Fruit fly (Drosophila melanogaster) whole organism, embryonic: Measurements from ENCODE around the gene Alh.
A peak's percentile ranks its signal among the peaks of the same experiment; 100 is the strongest.

Source experiments
- ATbp ChIP-seq: fragments of 200-800 bp; sonication (Bioruptor generic); optimal IDR thresholded peaks from 2 replicates; lab custom pipeline; 2017; ENCODE audit warnings: missing biosample characterization, mild to moderate bottlenecking, missing genetic modification characterization, missing genetic modification reagents
- Atf3 ChIP-seq: fragments of 200-800 bp; sonication (Bioruptor generic); optimal IDR thresholded peaks from 3 replicates; lab custom pipeline; 2016; ENCODE audit warnings: missing biosample characterization, missing genetic modification characterization
- Atf6 ChIP-seq: fragments of 200-800 bp; sonication (Bioruptor generic); IDR thresholded peaks from 2 replicates; pipeline ENCODE4 v1.3.6; 2022; ENCODE audit warnings: missing biosample characterization, missing genetic modification characterization
- CG10147 ChIP-seq: fragments of 200-800 bp; sonication (Bioruptor generic); optimal IDR thresholded peaks from 2 replicates; lab custom pipeline; 2019; ENCODE audit warnings: missing biosample characterization, mild to moderate bottlenecking, missing genetic modification characterization, moderate library complexity
- CG11560 ChIP-seq: fragments of 200-800 bp; sonication (Bioruptor generic); IDR thresholded peaks from 3 replicates; pipeline ENCODE4 v1.3.6; 2022; ENCODE audit warnings: missing biosample characterization, missing genetic modification characterization
- CG11695 ChIP-seq: fragments of 200-800 bp; sonication (Bioruptor generic); IDR thresholded peaks from 3 replicates; pipeline ENCODE4 v1.3.6; 2022; ENCODE audit warnings: missing biosample characterization, missing genetic modification characterization
- CG12769 ChIP-seq: fragments of 200-800 bp; sonication (Bioruptor generic); optimal IDR thresholded peaks from 2 replicates; lab custom pipeline; 2019; ENCODE audit warnings: missing biosample characterization, mild to moderate bottlenecking, missing genetic modification characterization, moderate library complexity
- CG13624 ChIP-seq: fragments of 200-800 bp; sonication (Bioruptor generic); optimal IDR thresholded peaks from 2 replicates; lab custom pipeline; 2016; ENCODE audit warnings: missing biosample characterization, missing genetic modification characterization
- CG13894 ChIP-seq: fragments of 200-800 bp; sonication (Bioruptor generic); optimal IDR thresholded peaks from 3 replicates; lab custom pipeline; 2018; ENCODE audit warnings: missing biosample characterization, mild to moderate bottlenecking, missing genetic modification characterization, moderate library complexity
- CG17385 ChIP-seq: fragments of 200-800 bp; sonication (Bioruptor generic); optimal IDR thresholded peaks from 3 replicates; lab custom pipeline; 2018; ENCODE audit warnings: missing biosample characterization, mild to moderate bottlenecking, missing genetic modification characterization
- CG18599 ChIP-seq: fragments of 200-800 bp; sonication (Bioruptor generic); optimal IDR thresholded peaks from 3 replicates; lab custom pipeline; 2017; ENCODE audit warnings: missing biosample characterization, missing genetic modification characterization, mild to moderate bottlenecking, moderate library complexity, missing genetic modification reagents
- CG2120 ChIP-seq: fragments of 200-800 bp; sonication (Bioruptor generic); optimal IDR thresholded peaks from 3 replicates; lab custom pipeline; 2016; ENCODE audit warnings: missing biosample characterization, missing genetic modification characterization
- CG34422 ChIP-seq: fragments of 200-800 bp; sonication (Bioruptor generic); IDR thresholded peaks from 3 replicates; pipeline ENCODE4 v1.3.6; 2022; ENCODE audit warnings: missing biosample characterization, missing genetic modification characterization
- CG6854 ChIP-seq: fragments of 200-800 bp; sonication (Bioruptor generic); optimal IDR thresholded peaks from 3 replicates; lab custom pipeline; 2017; ENCODE audit warnings: missing biosample characterization, mild to moderate bottlenecking, missing genetic modification characterization
- CG7963 ChIP-seq: fragments of 200-800 bp; sonication (Bioruptor generic); IDR thresholded peaks from 3 replicates; pipeline ENCODE4 v1.3.6; 2022; ENCODE audit warnings: missing biosample characterization, missing genetic modification characterization; ENCODE audit not compliant: partially characterized antibody
- CG9876 ChIP-seq: fragments of 200-800 bp; sonication (Bioruptor generic); optimal IDR thresholded peaks from 2 replicates; lab custom pipeline; 2016; ENCODE audit warnings: missing biosample characterization, missing genetic modification characterization
- CHES-1-like ChIP-seq: fragments of 200-800 bp; sonication (Bioruptor generic); optimal IDR thresholded peaks from 2 replicates; lab custom pipeline; 2016; ENCODE audit warnings: missing biosample characterization, missing genetic modification characterization
- Camta ChIP-seq: fragments of 200-800 bp; sonication (Bioruptor generic); optimal IDR thresholded peaks from 2 replicates; lab custom pipeline; 2016; ENCODE audit warnings: missing biosample characterization, missing genetic modification characterization
- D19B ChIP-seq: fragments of 200-800 bp; sonication (Bioruptor generic); optimal IDR thresholded peaks from 2 replicates; lab custom pipeline; 2017; ENCODE audit warnings: missing biosample characterization, mild to moderate bottlenecking, missing genetic modification characterization
- Dek ChIP-seq: fragments of 200-800 bp; sonication (Bioruptor generic); optimal IDR thresholded peaks from 3 replicates; lab custom pipeline; 2019; ENCODE audit warnings: missing biosample characterization, mild to moderate bottlenecking, missing genetic modification characterization, moderate library complexity
- Doc2 ChIP-seq: fragments of 200-800 bp; sonication (Bioruptor generic); IDR thresholded peaks from 2 replicates; pipeline ENCODE4 v1.3.6; 2022; ENCODE audit warnings: missing biosample characterization, missing genetic modification characterization
- HLH3B ChIP-seq: fragments of 200-800 bp; sonication (Bioruptor generic); IDR thresholded peaks from 2 replicates; pipeline ENCODE4 v1.3.6; 2022; ENCODE audit warnings: missing biosample characterization, missing genetic modification characterization
- Hr51 ChIP-seq, 2 experiments: fragments of 200-800 bp; sonication (Bioruptor generic); optimal IDR thresholded peaks; 2 replicates in 1 of 2; 3 replicates in 1 of 2; lab custom pipeline; 2016 to 2018; ENCODE audit warnings: missing biosample characterization in 2 of 2, missing genetic modification characterization in 2 of 2, mild to moderate bottlenecking in 1 of 2, moderate library complexity in 1 of 2
- Max ChIP-seq: fragments of 200-800 bp; sonication (Bioruptor generic); optimal IDR thresholded peaks from 2 replicates; lab custom pipeline; 2016; ENCODE audit warnings: missing biosample characterization, mild to moderate bottlenecking, missing genetic modification characterization
- Ravus ChIP-seq: fragments of 200-800 bp; sonication (Bioruptor generic); IDR thresholded peaks from 2 replicates; pipeline ENCODE4 v1.3.6; 2022; ENCODE audit warnings: missing biosample characterization, missing genetic modification characterization
- YL-1 ChIP-seq: fragments of 200-800 bp; sonication (Bioruptor generic); optimal IDR thresholded peaks from 3 replicates; lab custom pipeline; 2017; ENCODE audit warnings: missing biosample characterization, mild to moderate bottlenecking, missing genetic modification characterization
- az2 ChIP-seq: fragments of 200-800 bp; sonication (Bioruptor generic); optimal IDR thresholded peaks from 3 replicates; lab custom pipeline; 2016; ENCODE audit warnings: missing biosample characterization, missing genetic modification characterization
- bbx ChIP-seq: fragments of 200-800 bp; sonication (Bioruptor generic); IDR thresholded peaks from 2 replicates; pipeline ENCODE4 v1.3.6; 2022; ENCODE audit warnings: missing biosample characterization, missing genetic modification characterization; ENCODE audit not compliant: partially characterized antibody
- bowl ChIP-seq: fragments of 200-800 bp; sonication (Bioruptor generic); IDR thresholded peaks from 2 replicates; pipeline ENCODE4 v1.3.6; 2022; ENCODE audit warnings: missing biosample characterization, missing genetic modification characterization
- cas ChIP-seq: fragments of 200-800 bp; sonication (Bioruptor generic); IDR thresholded peaks from 2 replicates; pipeline ENCODE4 v1.3.6; 2022; ENCODE audit warnings: missing biosample characterization, missing genetic modification characterization
- cato ChIP-seq: fragments of 200-800 bp; sonication (Bioruptor generic); optimal IDR thresholded peaks from 2 replicates; lab custom pipeline; 2016; ENCODE audit warnings: missing biosample characterization, missing genetic modification characterization, borderline replicate concordance
- dan ChIP-seq: fragments of 200-800 bp; sonication (Bioruptor generic); IDR thresholded peaks from 2 replicates; pipeline ENCODE4 v1.3.6; 2022; ENCODE audit warnings: missing biosample characterization, missing genetic modification characterization
- en ChIP-seq: fragments of 200-800 bp; sonication (Bioruptor generic); optimal IDR thresholded peaks from 2 replicates; lab custom pipeline; 2016; ENCODE audit warnings: missing biosample characterization, missing genetic modification characterization
- eve ChIP-seq, 2 experiments: fragments of >200 bp; optimal IDR thresholded peaks; 2 replicates each; lab custom pipeline; 2017; ENCODE audit warnings: missing biosample characterization in 2 of 2, missing genetic modification characterization in 2 of 2
- kay ChIP-seq: fragments of 200-800 bp; sonication (Bioruptor generic); optimal IDR thresholded peaks from 2 replicates; lab custom pipeline; 2016; ENCODE audit warnings: missing biosample characterization, missing genetic modification characterization
- ken ChIP-seq: fragments of 200-800 bp; sonication (Bioruptor generic); IDR thresholded peaks from 3 replicates; pipeline ENCODE4 v1.3.6; 2022; ENCODE audit warnings: missing biosample characterization, missing genetic modification characterization
- klu ChIP-seq: fragments of 200-800 bp; sonication (Bioruptor generic); IDR thresholded peaks from 2 replicates; pipeline ENCODE4 v1.3.6; 2022; ENCODE audit warnings: missing biosample characterization, missing genetic modification characterization
- kni ChIP-seq: fragments of 200-800 bp; sonication (Bioruptor generic); optimal IDR thresholded peaks from 3 replicates; lab custom pipeline; 2017; ENCODE audit warnings: mild to moderate bottlenecking, missing biosample characterization, missing genetic modification reagents, missing genetic modification characterization
- lbe ChIP-seq: fragments of 200-800 bp; sonication (Bioruptor generic); optimal IDR thresholded peaks from 2 replicates; lab custom pipeline; 2016; ENCODE audit warnings: missing biosample characterization, mild to moderate bottlenecking, missing genetic modification characterization
- lilli ChIP-seq: fragments of 200-800 bp; sonication (Bioruptor generic); optimal IDR thresholded peaks from 3 replicates; lab custom pipeline; 2016; ENCODE audit warnings: missing biosample characterization, missing genetic modification characterization
- lmd ChIP-seq: fragments of 200-800 bp; sonication (Bioruptor generic); IDR thresholded peaks from 2 replicates; pipeline ENCODE4 v1.3.6; 2022; ENCODE audit warnings: missing biosample characterization, missing genetic modification characterization
- luna ChIP-seq: fragments of 200-800 bp; sonication (Bioruptor generic); optimal IDR thresholded peaks from 2 replicates; lab custom pipeline; 2016; ENCODE audit warnings: missing biosample characterization, missing genetic modification characterization
- maf-S ChIP-seq: fragments of 200-800 bp; sonication (Bioruptor generic); optimal IDR thresholded peaks from 2 replicates; lab custom pipeline; 2016; ENCODE audit warnings: missing biosample characterization, missing genetic modification characterization
- prd ChIP-seq, 3 experiments: fragments of >200 bp in 2 of 3; fragments of 200-800 bp in 1 of 3; sonication (Bioruptor generic) in 1 of 3; optimal IDR thresholded peaks in 2 of 3; IDR thresholded peaks in 1 of 3; 2 replicates in 2 of 3; 3 replicates in 1 of 3; pipeline versions ENCODE4 v1.3.6 to Lab custom; 2017 to 2022; ENCODE audit warnings: missing biosample characterization in 1 of 3, missing genetic modification characterization in 1 of 3
- row ChIP-seq: fragments of 200-800 bp; sonication (Bioruptor generic); IDR thresholded peaks from 3 replicates; pipeline ENCODE4 v1.3.6; 2022; ENCODE audit warnings: missing biosample characterization, missing genetic modification characterization
- shn ChIP-seq: fragments of 200-800 bp; sonication (Bioruptor generic); optimal IDR thresholded peaks from 3 replicates; lab custom pipeline; 2016; ENCODE audit warnings: missing biosample characterization, missing genetic modification characterization
- tio ChIP-seq: fragments of 200-800 bp; sonication (Bioruptor generic); optimal IDR thresholded peaks from 2 replicates; lab custom pipeline; 2017; ENCODE audit warnings: missing biosample characterization, missing genetic modification characterization, inconsistent platforms
- wdn ChIP-seq: fragments of 200-800 bp; sonication (Bioruptor generic); IDR thresholded peaks from 2 replicates; pipeline ENCODE4 v1.3.6; 2022; ENCODE audit warnings: missing biosample characterization, missing genetic modification characterization
- yki ChIP-seq: fragments of >200 bp; optimal IDR thresholded peaks from 3 replicates; lab custom pipeline; 2018

Gene Alh

DNA sequence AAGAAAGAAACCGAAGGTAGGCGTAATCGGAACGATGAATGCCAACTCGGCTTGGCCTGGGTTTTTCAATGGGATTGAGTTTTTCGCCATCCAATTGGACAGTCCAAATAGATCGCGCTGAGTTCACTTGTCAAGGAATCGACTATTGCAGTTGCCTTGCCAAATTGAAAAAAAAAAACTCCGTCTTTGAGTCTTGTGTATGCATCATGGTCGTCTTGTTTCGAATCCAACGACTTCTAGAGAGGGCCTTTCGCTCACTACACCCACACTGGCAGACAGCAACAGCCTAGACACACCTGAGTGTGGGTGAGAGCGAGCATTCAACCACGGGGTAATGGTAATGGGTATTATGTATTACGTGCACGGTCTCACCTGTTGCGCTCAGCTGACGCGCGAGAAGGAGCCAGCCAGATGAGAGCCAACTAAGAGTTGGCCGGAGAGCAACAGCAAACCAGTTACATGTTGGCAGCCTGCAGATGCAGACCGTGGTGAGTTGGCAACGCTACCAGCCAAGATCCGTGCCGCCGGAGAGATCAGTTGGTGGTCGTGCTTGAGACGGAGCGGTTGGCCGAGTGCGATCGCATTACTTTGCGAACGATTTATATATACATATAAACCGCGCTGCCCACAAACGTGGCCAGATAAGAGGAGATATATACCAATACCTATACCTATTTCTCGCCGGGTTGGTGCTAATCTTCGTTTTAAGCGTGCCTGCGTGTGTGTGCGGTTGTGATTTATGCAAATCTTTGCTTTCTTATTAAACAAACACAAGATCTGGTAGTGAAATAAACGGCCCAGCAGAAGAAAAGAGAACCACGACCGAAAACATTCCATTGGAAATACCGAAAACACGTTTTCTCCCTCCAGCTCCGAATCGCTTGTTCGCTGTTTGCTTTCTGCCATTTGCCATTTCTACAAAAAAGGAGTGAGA lies 38.6 kb upstream of the Alh start, which contains the start of gene sas (continued):
- TF ChIP-seq Atf6 (GFP tag; lab: Robert Waterston, UW), result no peak
- no peak for TF ChIP-seq CG7963 (GFP tag; lab: Robert Waterston, UW)
- no peak for TF ChIP-seq ken
- TF ChIP-seq CG13624, result no peak
- no peak for TF ChIP-seq bowl (GFP tag; lab: Robert Waterston, UW)
- TF ChIP-seq kni (GFP tag; lab: Kevin White, UChicago), result peak; percentile 74
- TF ChIP-seq bbx, result 0 out of 2 replicates have a peak, but pooled peaks have one; percentile 31
- no peak for TF ChIP-seq HLH3B
- TF ChIP-seq CG12769 (tag; lab: Kevin White, UChicago), result peak; percentile 53
- TF ChIP-seq klu (GFP tag; lab: Robert Waterston, UW), result no peak
- no peak for TF ChIP-seq CG9876 (GFP tag; lab: Kevin White, UChicago)
- no peak for TF ChIP-seq Ravus
- no peak for TF ChIP-seq CG11560 (tag; lab: Robert Waterston, UW)
- no peak for TF ChIP-seq CG10147
- TF ChIP-seq Dek, result no peak
- no peak for TF ChIP-seq Max (GFP tag; lab: Kevin White, UChicago)
- TF ChIP-seq dan (GFP tag; lab: Robert Waterston, UW), result no peak
- TF ChIP-seq lbe (GFP tag; lab: Kevin White, UChicago), result no peak
- no peak for TF ChIP-seq ATbp (GFP tag; lab: Kevin White, UChicago)
- no peak for TF ChIP-seq shn
- TF ChIP-seq maf-S (GFP tag; lab: Kevin White, UChicago), result no peak
- no peak for TF ChIP-seq en (GFP tag; lab: Kevin White, UChicago)
- TF ChIP-seq prd (optimal IDR thresholded peaks at IDR 0.05; lab: Kevin White, UChicago), result no peak
- no peak for TF ChIP-seq prd (GFP tag; IDR thresholded peaks at IDR 0.05; lab: Robert Waterston, UW)
- no peak for TF ChIP-seq lilli (GFP tag; lab: Kevin White, UChicago)
- TF ChIP-seq cas (GFP tag; lab: Robert Waterston, UW), result peak; percentile 18; the same call in 1 of the 2 replicates
- TF ChIP-seq CG18599, result no peak
- peak; percentile 38; the same call in 1 of the 3 replicates for TF ChIP-seq CG34422 (GFP tag; lab: Robert Waterston, UW)
- TF ChIP-seq CG6854 (GFP tag; lab: Kevin White, UChicago), result no peak
- TF ChIP-seq wdn (GFP tag; lab: Robert Waterston, UW), result no peak
- no peak for TF ChIP-seq cato (GFP tag; lab: Kevin White, UChicago)
- TF ChIP-seq Atf3, result no peak
- TF ChIP-seq yki (lab: Kevin White, UChicago), result peak; percentile 14
- TF ChIP-seq Hr51 (GFP tag; optimal IDR thresholded peaks at IDR 0.05; lab: Kevin White, UChicago), result no peak
- peak; percentile 48 for TF ChIP-seq CG13894 (tag; lab: Kevin White, UChicago)
- no peak for TF ChIP-seq CG11695 (GFP tag; lab: Robert Waterston, UW)
- TF ChIP-seq az2 (GFP tag; lab: Kevin White, UChicago), result no peak
- TF ChIP-seq Camta (GFP tag; lab: Kevin White, UChicago), result no peak
- TF ChIP-seq CG2120 (GFP tag; lab: Kevin White, UChicago), result no peak
- TF ChIP-seq Doc2 (GFP tag; lab: Robert Waterston, UW), result no peak
- no peak for TF ChIP-seq eve (GFP tag; optimal IDR thresholded peaks at IDR 0.05; lab: Kevin White, UChicago)
- TF ChIP-seq tio (GFP tag; lab: Kevin White, UChicago), result no peak
- no peak for TF ChIP-seq D19B
- no peak for TF ChIP-seq CG17385 (GFP tag; lab: Kevin White, UChicago)
- TF ChIP-seq row (GFP tag; lab: Robert Waterston, UW), result no peak
- TF ChIP-seq kay (GFP tag; lab: Kevin White, UChicago), result no peak
- TF ChIP-seq CHES-1-like (GFP tag; lab: Kevin White, UChicago), result no peak
- no peak for TF ChIP-seq YL-1 (GFP tag; lab: Kevin White, UChicago)
- TF ChIP-seq luna, result no peak
- TF ChIP-seq lmd (GFP tag; lab: Robert Waterston, UW), result no peak
